Worm (Caenorhabditis elegans) whole organism, early embryonic: Measurements from ENCODE around the gene best-15.

Experiments
- ama-1 ChIP-seq: fragments of 150-350 bp; optimal IDR thresholded peaks from 2 replicates; lab custom pipeline; 2014
- tbx-11 ChIP-seq: fragments of 200-800 bp; sonication (Bioruptor generic); IDR thresholded peaks from 2 replicates; pipeline ENCODE4 v1.3.6; 2022; ENCODE audit warnings: missing genetic modification characterization, missing compliant biosample characterization

DNA sequence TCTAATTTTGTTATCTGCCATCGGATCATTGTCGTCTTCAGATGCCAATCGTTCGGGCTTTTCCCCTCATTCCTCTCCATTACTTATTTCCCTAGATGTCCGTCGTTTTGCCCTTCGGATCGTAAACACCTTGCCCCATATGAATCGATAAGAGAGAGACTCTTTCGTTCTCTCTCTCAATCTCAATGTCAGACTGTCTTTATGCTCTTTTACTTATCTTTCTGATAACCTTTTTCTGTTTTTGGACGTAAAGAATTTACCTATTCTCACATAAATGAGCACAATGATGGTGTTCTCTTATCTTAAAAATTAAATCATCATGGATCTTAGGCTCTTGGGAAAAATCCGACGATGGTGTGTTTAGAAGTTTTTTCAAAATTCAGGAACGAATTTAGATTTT, 35.3 kb downstream of the best-15 start:
- no peak for TF ChIP-seq tbx-11
- TF ChIP-seq ama-1 (lab: Kevin White, UChicago): no peak
